Fruit fly (Drosophila melanogaster) whole organism, embryonic: ENCODE measurements around the gene Srg3.

Source experiments
- Aef1 ChIP-seq: fragments of 200-800 bp; sonication (Bioruptor generic); IDR thresholded peaks from 3 replicates; pipeline ENCODE4 v1.3.6; 2022; ENCODE audit warnings: missing biosample characterization, missing genetic modification characterization
- CG11247 ChIP-seq: fragments of 200-800 bp; sonication (Bioruptor generic); IDR thresholded peaks from 2 replicates; pipeline ENCODE4 v1.3.6; 2022; ENCODE audit warnings: missing biosample characterization, missing genetic modification characterization
- CG12155 ChIP-seq: fragments of 200-800 bp; sonication (Bioruptor generic); optimal IDR thresholded peaks from 3 replicates; lab custom pipeline; 2016; ENCODE audit warnings: missing biosample characterization, missing genetic modification characterization
- CG12219 ChIP-seq: fragments of 200-800 bp; sonication (Bioruptor generic); optimal IDR thresholded peaks from 3 replicates; lab custom pipeline; 2018; ENCODE audit warnings: missing biosample characterization, mild to moderate bottlenecking, missing genetic modification characterization
- CG12769 ChIP-seq: fragments of 200-800 bp; sonication (Bioruptor generic); optimal IDR thresholded peaks from 2 replicates; lab custom pipeline; 2019; ENCODE audit warnings: missing biosample characterization, mild to moderate bottlenecking, missing genetic modification characterization, moderate library complexity
- CG13894 ChIP-seq: fragments of 200-800 bp; sonication (Bioruptor generic); optimal IDR thresholded peaks from 3 replicates; lab custom pipeline; 2018; ENCODE audit warnings: missing biosample characterization, mild to moderate bottlenecking, missing genetic modification characterization, moderate library complexity
- CG14441 ChIP-seq: fragments of 200-800 bp; sonication (Bioruptor generic); IDR thresholded peaks from 2 replicates; pipeline ENCODE4 v1.3.6; 2022; ENCODE audit warnings: missing biosample characterization, missing genetic modification characterization
- CG1832 ChIP-seq: fragments of 200-800 bp; sonication (Bioruptor generic); optimal IDR thresholded peaks from 2 replicates; lab custom pipeline; 2017; ENCODE audit warnings: missing biosample characterization, mild to moderate bottlenecking, missing genetic modification characterization, inconsistent platforms
- CG2129 ChIP-seq: fragments of 200-800 bp; sonication (Bioruptor generic); IDR thresholded peaks from 2 replicates; pipeline ENCODE4 v1.3.6; 2022; ENCODE audit warnings: missing biosample characterization, missing genetic modification characterization; ENCODE audit not compliant: partially characterized antibody
- CG31388 ChIP-seq: fragments of 200-800 bp; sonication (Bioruptor generic); optimal IDR thresholded peaks from 2 replicates; lab custom pipeline; 2016; ENCODE audit warnings: missing biosample characterization, missing genetic modification characterization
- CG33557 ChIP-seq: fragments of 200-800 bp; sonication (Bioruptor generic); optimal IDR thresholded peaks from 2 replicates; lab custom pipeline; 2019; ENCODE audit warnings: missing biosample characterization, mild to moderate bottlenecking, missing genetic modification characterization, moderate library complexity
- CG3838 ChIP-seq: fragments of 200-800 bp; sonication (Bioruptor generic); optimal IDR thresholded peaks from 3 replicates; lab custom pipeline; 2016; ENCODE audit warnings: missing biosample characterization, missing genetic modification characterization
- CG4282 ChIP-seq: fragments of 200-800 bp; sonication (Bioruptor generic); optimal IDR thresholded peaks from 2 replicates; lab custom pipeline; 2016; ENCODE audit warnings: missing biosample characterization, missing genetic modification characterization
- CG43689 ChIP-seq: fragments of 200-800 bp; sonication (Bioruptor generic); IDR thresholded peaks from 2 replicates; pipeline ENCODE4 v1.3.6; 2022; ENCODE audit warnings: missing biosample characterization, missing genetic modification characterization
- CG6791 ChIP-seq: fragments of 200-800 bp; sonication (Bioruptor generic); IDR thresholded peaks from 3 replicates; pipeline ENCODE4 v1.3.6; 2022; ENCODE audit warnings: missing biosample characterization, missing genetic modification characterization; ENCODE audit not compliant: partially characterized antibody
- CG7928 ChIP-seq: fragments of 200-800 bp; sonication (Bioruptor generic); optimal IDR thresholded peaks from 2 replicates; lab custom pipeline; 2017; ENCODE audit warnings: missing biosample characterization, mild to moderate bottlenecking, missing genetic modification characterization
- CG7963 ChIP-seq: fragments of 200-800 bp; sonication (Bioruptor generic); IDR thresholded peaks from 3 replicates; pipeline ENCODE4 v1.3.6; 2022; ENCODE audit warnings: missing biosample characterization, missing genetic modification characterization; ENCODE audit not compliant: partially characterized antibody
- CG8478 ChIP-seq: fragments of >200 bp; optimal IDR thresholded peaks from 2 replicates; lab custom pipeline; 2018
- CG9727 ChIP-seq: fragments of 200-800 bp; sonication (Bioruptor generic); optimal IDR thresholded peaks from 3 replicates; lab custom pipeline; 2017; ENCODE audit warnings: missing biosample characterization, mild to moderate bottlenecking, missing genetic modification characterization
- Dip3 ChIP-seq: fragments of 200-800 bp; sonication (Bioruptor generic); optimal IDR thresholded peaks from 3 replicates; lab custom pipeline; 2016; ENCODE audit warnings: missing biosample characterization, missing genetic modification characterization
- Dref ChIP-seq: fragments of 200-800 bp; sonication (Bioruptor generic); IDR thresholded peaks from 2 replicates; pipeline ENCODE4 v1.3.6; 2022; ENCODE audit warnings: missing biosample characterization, missing genetic modification characterization
- Fer1 ChIP-seq: fragments of 200-800 bp; sonication (Bioruptor generic); optimal IDR thresholded peaks from 2 replicates; lab custom pipeline; 2017; ENCODE audit warnings: missing biosample characterization, mild to moderate bottlenecking, missing genetic modification characterization
- Gsc ChIP-seq: fragments of 200-800 bp; sonication (Bioruptor generic); IDR thresholded peaks from 2 replicates; pipeline ENCODE4 v1.3.6; 2022; ENCODE audit warnings: missing biosample characterization, missing genetic modification characterization
- HHEX ChIP-seq: fragments of 200-800 bp; sonication (Bioruptor generic); optimal IDR thresholded peaks from 3 replicates; lab custom pipeline; 2017; ENCODE audit warnings: missing biosample characterization, mild to moderate bottlenecking, missing genetic modification characterization, missing genetic modification reagents
- Hr78 ChIP-seq, 2 experiments: fragments of 200-800 bp in 1 of 2; fragments of >200 bp in 1 of 2; sonication (Bioruptor generic) in 1 of 2; optimal IDR thresholded peaks; 2 replicates each; lab custom pipeline; 2017 to 2019; ENCODE audit warnings: missing biosample characterization in 2 of 2, missing genetic modification characterization in 2 of 2, mild to moderate bottlenecking in 1 of 2, moderate library complexity in 1 of 2
- MBD-R2 ChIP-seq: fragments of 200-800 bp; sonication (Bioruptor generic); IDR thresholded peaks from 2 replicates; pipeline ENCODE4 v1.3.6; 2022; ENCODE audit warnings: missing biosample characterization, missing genetic modification characterization
- MESR4 ChIP-seq: fragments of 200-800 bp; sonication (Bioruptor generic); optimal IDR thresholded peaks from 2 replicates; lab custom pipeline; 2018; ENCODE audit warnings: missing biosample characterization, mild to moderate bottlenecking, missing genetic modification characterization, moderate library complexity
- Meics ChIP-seq: fragments of 200-800 bp; sonication (Bioruptor generic); optimal IDR thresholded peaks from 2 replicates; lab custom pipeline; 2017; ENCODE audit warnings: missing biosample characterization, mild to moderate bottlenecking, missing genetic modification characterization
- Pdp1 ChIP-seq, 2 experiments: fragments of 200-800 bp; sonication (Bioruptor generic); optimal IDR thresholded peaks; 3 replicates each; lab custom pipeline; 2016; ENCODE audit warnings: missing biosample characterization in 2 of 2, missing genetic modification characterization in 2 of 2, mild to moderate bottlenecking in 1 of 2, moderate library complexity in 1 of 2
- Six4 ChIP-seq: fragments of 200-800 bp; sonication (Bioruptor generic); optimal IDR thresholded peaks from 2 replicates; lab custom pipeline; 2016; ENCODE audit warnings: missing biosample characterization, missing genetic modification characterization
- Sry-δ ChIP-seq: fragments of 200-800 bp; sonication (Bioruptor generic); optimal IDR thresholded peaks from 2 replicates; lab custom pipeline; 2016; ENCODE audit warnings: missing biosample characterization, missing genetic modification characterization
- TFAM ChIP-seq: fragments of 200-800 bp; sonication (Bioruptor generic); optimal IDR thresholded peaks from 2 replicates; lab custom pipeline; 2017; ENCODE audit warnings: missing biosample characterization, missing genetic modification characterization, inconsistent platforms
- ap ChIP-seq: fragments of 200-800 bp; sonication (Bioruptor generic); IDR thresholded peaks from 2 replicates; pipeline ENCODE4 v1.3.6; 2022; ENCODE audit warnings: missing biosample characterization, missing genetic modification characterization
- bab2 ChIP-seq: fragments of 200-800 bp; sonication (Bioruptor generic); optimal IDR thresholded peaks from 2 replicates; lab custom pipeline; 2016; ENCODE audit warnings: missing biosample characterization, missing genetic modification characterization
- chm ChIP-seq: fragments of 200-800 bp; sonication (Bioruptor generic); IDR thresholded peaks from 2 replicates; pipeline ENCODE4 v1.3.6; 2022; ENCODE audit warnings: missing biosample characterization, missing genetic modification characterization
- dysf ChIP-seq: fragments of 200-800 bp; sonication (Bioruptor generic); IDR thresholded peaks from 3 replicates; pipeline ENCODE4 v1.3.6; 2022; ENCODE audit warnings: missing biosample characterization, missing genetic modification characterization
- fd3F ChIP-seq: fragments of 200-800 bp; sonication (Bioruptor generic); optimal IDR thresholded peaks from 2 replicates; lab custom pipeline; 2018; ENCODE audit warnings: missing biosample characterization, mild to moderate bottlenecking, missing genetic modification characterization, moderate library complexity
- fru ChIP-seq: fragments of >200 bp; optimal IDR thresholded peaks from 2 replicates; lab custom pipeline; 2017
- gem ChIP-seq: fragments of 200-800 bp; sonication (Bioruptor generic); optimal IDR thresholded peaks from 2 replicates; lab custom pipeline; 2019; ENCODE audit warnings: missing biosample characterization, mild to moderate bottlenecking, missing genetic modification characterization, moderate library complexity
- insv ChIP-seq, 2 experiments: fragments of 200-800 bp; sonication (Bioruptor generic); optimal IDR thresholded peaks; 3 replicates each; lab custom pipeline; 2016 to 2018; ENCODE audit warnings: missing biosample characterization in 2 of 2, missing genetic modification characterization in 2 of 2
- luna ChIP-seq: fragments of 200-800 bp; sonication (Bioruptor generic); optimal IDR thresholded peaks from 2 replicates; lab custom pipeline; 2016; ENCODE audit warnings: missing biosample characterization, missing genetic modification characterization
- maf-S ChIP-seq: fragments of 200-800 bp; sonication (Bioruptor generic); optimal IDR thresholded peaks from 2 replicates; lab custom pipeline; 2016; ENCODE audit warnings: missing biosample characterization, missing genetic modification characterization
- oc ChIP-seq: fragments of 200-800 bp; sonication (Bioruptor generic); optimal IDR thresholded peaks from 2 replicates; lab custom pipeline; 2018; ENCODE audit warnings: missing biosample characterization, mild to moderate bottlenecking, missing genetic modification characterization, moderate library complexity
- odd ChIP-seq: fragments of 200-800 bp; sonication (Bioruptor generic); optimal IDR thresholded peaks from 2 replicates; lab custom pipeline; 2017; ENCODE audit warnings: missing biosample characterization, mild to moderate bottlenecking, missing genetic modification characterization
- onecut ChIP-seq: fragments of 200-800 bp; sonication (Bioruptor generic); IDR thresholded peaks from 2 replicates; pipeline ENCODE4 v1.3.6; 2022; ENCODE audit warnings: missing biosample characterization, missing genetic modification characterization
- pnt ChIP-seq: fragments of 200-800 bp; sonication (Bioruptor generic); optimal IDR thresholded peaks from 3 replicates; lab custom pipeline; 2016; ENCODE audit warnings: missing biosample characterization, missing genetic modification characterization
- pros ChIP-seq: fragments of 200-800 bp; sonication (Bioruptor generic); optimal IDR thresholded peaks from 3 replicates; lab custom pipeline; 2019; ENCODE audit warnings: missing biosample characterization, mild to moderate bottlenecking, missing genetic modification characterization, moderate library complexity
- psq ChIP-seq: fragments of 200-800 bp; sonication (Bioruptor generic); optimal IDR thresholded peaks from 2 replicates; lab custom pipeline; 2017; ENCODE audit warnings: missing biosample characterization, missing genetic modification characterization
- sens ChIP-seq: fragments of 200-800 bp; sonication (Bioruptor generic); peaks from one replicate; lab custom pipeline; 2016; ENCODE audit warnings: missing biosample characterization, missing genetic modification characterization
- sisA ChIP-seq: fragments of 200-800 bp; sonication (Bioruptor generic); IDR thresholded peaks from 2 replicates; pipeline ENCODE4 v1.3.6; 2022; ENCODE audit warnings: missing biosample characterization, missing genetic modification characterization
- slp2 ChIP-seq: fragments of 200-800 bp; sonication (Bioruptor generic); optimal IDR thresholded peaks from 2 replicates; lab custom pipeline; 2016; ENCODE audit warnings: missing biosample characterization, missing genetic modification characterization
- toy ChIP-seq: fragments of 200-800 bp; sonication (Bioruptor generic); IDR thresholded peaks from 2 replicates; pipeline ENCODE4 v1.3.6; 2022; ENCODE audit warnings: missing biosample characterization, missing genetic modification characterization

The Srg3 gene

DNA sequence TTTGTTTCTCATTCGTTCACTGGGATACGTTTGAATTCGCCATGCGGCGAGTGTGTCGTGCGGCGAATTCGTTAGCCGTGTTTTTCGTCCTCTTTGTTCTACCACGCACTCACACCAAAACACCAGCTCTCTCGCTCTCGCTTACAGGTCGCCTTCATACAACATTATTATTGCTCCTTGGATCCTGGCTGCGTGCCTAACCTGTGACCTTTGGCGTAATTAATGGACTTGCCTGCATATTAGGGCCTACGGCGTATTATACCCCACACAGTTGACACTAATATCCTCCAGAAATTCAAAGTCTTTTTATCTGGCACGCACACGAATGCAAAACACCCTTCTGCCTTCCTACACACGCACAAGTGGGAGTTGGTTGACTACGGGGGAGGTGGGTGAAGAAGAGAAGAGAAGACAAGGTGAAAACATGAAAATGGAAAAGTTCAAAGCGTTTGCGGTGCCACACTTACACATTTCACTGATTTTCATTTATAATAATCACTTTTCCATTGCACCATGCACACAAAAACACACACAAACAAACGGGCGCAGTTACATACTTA is 32.9 kb upstream of the Srg3 start (continued):
- TF ChIP-seq onecut (GFP tag; lab: Robert Waterston, UW) (no peak), oc (tag; lab: Kevin White, UChicago) (no peak), bab2 (GFP tag; lab: Kevin White, UChicago) (no peak), Meics (GFP tag; lab: Kevin White, UChicago) (no peak), pros (GFP tag; lab: Kevin White, UChicago) (peak; percentile 82), chm (GFP tag; lab: Robert Waterston, UW) (no peak), MBD-R2 (GFP tag; lab: Robert Waterston, UW) (no peak), Six4 (GFP tag; lab: Kevin White, UChicago) (no peak), CG33557 (no peak), CG8478 (lab: Kevin White, UChicago) (peak; percentile 75), CG31388 (GFP tag; lab: Kevin White, UChicago) (no peak), Dref (GFP tag; lab: Robert Waterston, UW) (no peak), CG9727 (GFP tag; lab: Kevin White, UChicago) (no peak), CG1832 (GFP tag; lab: Kevin White, UChicago) (peak; percentile 63), CG6791 (GFP tag; lab: Robert Waterston, UW) (no peak), Aef1 (GFP tag; lab: Robert Waterston, UW) (no peak), sens (GFP tag; lab: Kevin White, UChicago) (no peak), MESR4 (GFP tag; lab: Kevin White, UChicago) (peak; percentile 26), CG11247 (GFP tag; lab: Robert Waterston, UW) (no peak), CG43689 (GFP tag; lab: Robert Waterston, UW) (no peak), CG14441 (no peak), HHEX (no peak), Gsc (GFP tag; lab: Robert Waterston, UW) (no peak), CG3838 (GFP tag; lab: Kevin White, UChicago) (no peak), fd3F (GFP tag; lab: Kevin White, UChicago) (no peak), odd (GFP tag; lab: Kevin White, UChicago) (no peak), CG4282 (no peak), luna (GFP tag; lab: Kevin White, UChicago) (no peak), gem (tag; lab: Kevin White, UChicago) (no peak), Hr78 (GFP tag; optimal IDR thresholded peaks at IDR 0.05; lab: Kevin White, UChicago) (peak in 1 of 2 experiments; percentile 20), maf-S (GFP tag; lab: Kevin White, UChicago) (no peak), slp2 (GFP tag; lab: Kevin White, UChicago) (no peak), Fer1 (GFP tag; lab: Kevin White, UChicago) (no peak), fru (lab: Kevin White, UChicago) (no peak), CG7963 (GFP tag; lab: Robert Waterston, UW) (no peak), CG2129 (no peak), insv (GFP tag; optimal IDR thresholded peaks at IDR 0.05; lab: Kevin White, UChicago) (no peak), Pdp1 (GFP tag; optimal IDR thresholded peaks at IDR 0.05; lab: Kevin White, UChicago) (no peak), CG13894 (tag; lab: Kevin White, UChicago) (no peak), CG12769 (no peak), psq (no peak), toy (GFP tag; lab: Robert Waterston, UW) (no peak), TFAM (GFP tag; lab: Kevin White, UChicago) (no peak), pnt (GFP tag; lab: Kevin White, UChicago) (no peak), dysf (no peak), Dip3 (GFP tag; lab: Kevin White, UChicago) (no peak), ap (no peak), Sry-δ (GFP tag; lab: Kevin White, UChicago) (no peak), CG12219 (GFP tag; lab: Kevin White, UChicago) (no peak), CG7928 (GFP tag; lab: Kevin White, UChicago) (no peak), sisA (GFP tag; lab: Robert Waterston, UW) (no peak), CG12155 (no peak)
